Fruit fly (Drosophila melanogaster): ENCODE data around the gene Clp.

Gene Clp

dm6 chr2L:841708-842107 is 21.9 kb downstream of the Clp start:
- TF ChIP-seq CG18476 (GFP tag; optimal IDR thresholded peaks at IDR 0.05): peak; percentile 52
- no peak for TF ChIP-seq Dp (GFP tag; optimal IDR thresholded peaks at IDR 0.05)
- TF ChIP-seq pho (GFP tag; optimal IDR thresholded peaks at IDR 0.05): peak; percentile 75
- TF ChIP-seq Mes4 (GFP tag; optimal IDR thresholded peaks at IDR 0.05): peak; percentile 63
- peak; percentile 42; the same call in 1 of the 2 replicates for TF ChIP-seq sim (GFP tag; IDR thresholded peaks at IDR 0.05)
- no peak for TF ChIP-seq tna (GFP tag; IDR thresholded peaks at IDR 0.05; ENCODE audit: partially characterized antibody)
- peak; percentile 44 for TF ChIP-seq Atf3 (GFP tag; optimal IDR thresholded peaks at IDR 0.05)
- no peak for TF ChIP-seq CG15073 (GFP tag; optimal IDR thresholded peaks at IDR 0.05)
- TF ChIP-seq tx (GFP tag; optimal IDR thresholded peaks at IDR 0.05): peak; percentile 51
- no peak for TF ChIP-seq CG7987 (GFP tag; optimal IDR thresholded peaks at IDR 0.05)
- TF ChIP-seq zen2 (GFP tag; IDR thresholded peaks at IDR 0.05; ENCODE audit: partially characterized antibody): no peak
- peak; percentile 43 for TF ChIP-seq CG10654 (GFP tag; optimal IDR thresholded peaks at IDR 0.05)
- TF ChIP-seq Med (GFP tag): peak; percentile 93
- no peak for TF ChIP-seq CG31365 (tag; optimal IDR thresholded peaks at IDR 0.05)
- peak; percentile 94 for TF ChIP-seq Rfx (GFP tag; IDR thresholded peaks at IDR 0.05)
- peak; percentile 63 for TF ChIP-seq chn (GFP tag; optimal IDR thresholded peaks at IDR 0.05)
- TF ChIP-seq sna (GFP tag; IDR thresholded peaks at IDR 0.05; ENCODE audit: partially characterized antibody): no peak
- TF ChIP-seq lov (optimal IDR thresholded peaks at IDR 0.05): no peak
- peak; percentile 72; the same call in 1 of the 3 replicates for TF ChIP-seq lov (GFP tag; IDR thresholded peaks at IDR 0.05)
- no peak for TF ChIP-seq pros (GFP tag; optimal IDR thresholded peaks at IDR 0.05)
- TF ChIP-seq Elba2 (GFP tag; optimal IDR thresholded peaks at IDR 0.05): no peak
- peak; percentile 32; the same call in 1 of the 2 replicates for TF ChIP-seq onecut (GFP tag; IDR thresholded peaks at IDR 0.05)
- no peak for TF ChIP-seq CG7745 (tag; optimal IDR thresholded peaks at IDR 0.05)
- peak; percentile 84 for TF ChIP-seq esg (GFP tag; conservative IDR thresholded peaks at IDR 0.05)
- peak; percentile 81 for TF ChIP-seq cas (GFP tag; IDR thresholded peaks at IDR 0.05)
- TF ChIP-seq CG6272 (GFP tag; IDR thresholded peaks at IDR 0.05): peak; percentile 70
- TF ChIP-seq yki (optimal IDR thresholded peaks at IDR 0.05): no peak
- peak; percentile 66 for TF ChIP-seq Atf-2 (GFP tag; optimal IDR thresholded peaks at IDR 0.05)
- no peak for TF ChIP-seq CG3163 (GFP tag; optimal IDR thresholded peaks at IDR 0.05)
- peak; percentile 70 for TF ChIP-seq ind (GFP tag; optimal IDR thresholded peaks at IDR 0.05)
- no peak for TF ChIP-seq CG9797 (GFP tag; optimal IDR thresholded peaks at IDR 0.05)
- TF ChIP-seq pum (GFP tag; optimal IDR thresholded peaks at IDR 0.05): no peak
- peak; percentile 35 for TF ChIP-seq bab2 (GFP tag; optimal IDR thresholded peaks at IDR 0.05)
- no peak for TF ChIP-seq luna (GFP tag; optimal IDR thresholded peaks at IDR 0.05)
- TF ChIP-seq ro (GFP tag; IDR thresholded peaks at IDR 0.05): peak; percentile 39; the same call in 1 of the 2 replicates
- peak; percentile 23 for TF ChIP-seq repo (GFP tag; optimal IDR thresholded peaks at IDR 0.05)
- TF ChIP-seq CG14965 (GFP tag; optimal IDR thresholded peaks at IDR 0.05; ENCODE audit: borderline replicate concordance): no peak
- peak; percentile 54 for TF ChIP-seq CG11723 (GFP tag; optimal IDR thresholded peaks at IDR 0.05)
- TF ChIP-seq ato (GFP tag; IDR thresholded peaks at IDR 0.05; ENCODE audit: partially characterized antibody): no peak
- no peak for TF ChIP-seq hb (GFP tag; IDR thresholded peaks at IDR 0.05; ENCODE audit: partially characterized antibody)
- peak; percentile 51 for TF ChIP-seq Camta (GFP tag; optimal IDR thresholded peaks at IDR 0.05)
- TF ChIP-seq CG4282 (GFP tag; optimal IDR thresholded peaks at IDR 0.05): no peak
- peak; percentile 73 for TF ChIP-seq Oli (tag; optimal IDR thresholded peaks at IDR 0.05)
- no peak for TF ChIP-seq Doc3 (GFP tag; IDR thresholded peaks at IDR 0.05; ENCODE audit: partially characterized antibody)
- TF ChIP-seq CG11085 (GFP tag; IDR thresholded peaks at IDR 0.05): peak; percentile 78
- peak; percentile 43 for TF ChIP-seq disco-r (GFP tag; optimal IDR thresholded peaks at IDR 0.05)
- TF ChIP-seq grau (tag; optimal IDR thresholded peaks at IDR 0.05): peak; percentile 74
- TF ChIP-seq sens-2 (GFP tag; IDR thresholded peaks at IDR 0.05): 0 out of 2 replicates have a peak, but pooled peaks have one; percentile 45
- TF ChIP-seq CG17385 (GFP tag; optimal IDR thresholded peaks at IDR 0.05): peak; percentile 57
- TF ChIP-seq CG42726 (GFP tag; IDR thresholded peaks at IDR 0.05; ENCODE audit: partially characterized antibody): no peak
- TF ChIP-seq Myb (GFP tag; optimal IDR thresholded peaks at IDR 0.05): peak; percentile 38
- TF ChIP-seq Dip2 (GFP tag; IDR thresholded peaks at IDR 0.05): no peak
